Fruit fly (Drosophila melanogaster) whole organism, adult: ENCODE data around the gene CG17110.

ENCODE experiments used
- CG11617 ChIP-seq: fragments of 200-800 bp; sonication (Bioruptor generic); optimal IDR thresholded peaks from 2 replicates; lab custom pipeline; 2017; ENCODE audit warnings: mild to moderate bottlenecking, missing biosample characterization, missing genetic modification reagents, missing genetic modification characterization
- CG33017 ChIP-seq: fragments of 200-800 bp; sonication (Bioruptor generic); optimal IDR thresholded peaks from 2 replicates; lab custom pipeline; 2018; ENCODE audit warnings: missing biosample characterization, mild to moderate bottlenecking, missing genetic modification characterization, moderate library complexity

DNA sequence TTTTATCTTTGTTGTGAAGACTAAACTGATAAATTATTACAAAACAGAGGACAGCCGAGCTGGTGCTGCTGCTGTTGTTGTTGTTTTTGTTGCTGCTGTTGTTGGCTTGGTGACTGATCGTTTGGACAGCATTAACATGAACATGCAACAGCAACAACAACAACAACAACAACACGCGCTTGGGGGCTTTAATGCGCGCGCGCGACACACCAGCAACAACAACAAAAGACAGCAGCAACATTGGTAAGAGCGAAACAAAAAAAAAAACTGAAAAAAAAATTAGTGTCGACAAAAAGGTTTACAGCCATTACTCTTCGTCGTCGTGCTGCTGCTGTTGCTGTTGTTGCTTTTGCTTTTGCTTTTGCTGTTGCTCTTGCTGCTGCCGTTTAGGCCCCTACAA, 39.4 kb downstream of the CG17110 start:
- TF ChIP-seq CG11617 (GFP tag; lab: Kevin White, UChicago) (no peak), CG33017 (tag; lab: Kevin White, UChicago) (no peak)
